Worm (Caenorhabditis elegans) whole organism, late embryonic: ENCODE results near the gene cyn-12.

Experiments
- F13H6.1 ChIP-seq: sonication (generic microtip); optimal IDR thresholded peaks from 2 replicates; lab custom pipeline; 2016; ENCODE audit warnings: missing genetic modification characterization, missing compliant biosample characterization
- ama-1 ChIP-seq: fragments of 150-350 bp; optimal IDR thresholded peaks from 2 replicates; lab custom pipeline; 2014
- ceh-14 ChIP-seq: sonication (generic microtip); optimal IDR thresholded peaks from 2 replicates; lab custom pipeline; 2016; ENCODE audit warnings: missing genotype, missing genetic modification characterization, missing compliant biosample characterization
- ceh-18 ChIP-seq: sonication (generic microtip); optimal IDR thresholded peaks from 2 replicates; lab custom pipeline; 2016; ENCODE audit warnings: missing genetic modification characterization, missing compliant biosample characterization
- ceh-2 ChIP-seq: sonication (generic microtip); optimal IDR thresholded peaks from 2 replicates; lab custom pipeline; 2016; ENCODE audit warnings: missing genotype, missing genetic modification characterization, missing compliant biosample characterization
- ceh-31 ChIP-seq: sonication (generic microtip); optimal IDR thresholded peaks from 2 replicates; lab custom pipeline; 2016; ENCODE audit warnings: missing genetic modification characterization, missing compliant biosample characterization
- fax-1 ChIP-seq: sonication (generic microtip); optimal IDR thresholded peaks from 2 replicates; lab custom pipeline; 2016; ENCODE audit warnings: missing genotype, missing genetic modification characterization, missing compliant biosample characterization
- fkh-10 ChIP-seq: fragments of 150-350 bp; optimal IDR thresholded peaks from 2 replicates; lab custom pipeline; 2014; ENCODE audit warnings: missing biosample characterization, missing genetic modification reagents, missing genetic modification characterization
- fkh-6 ChIP-seq: sonication (generic microtip); optimal IDR thresholded peaks from 2 replicates; lab custom pipeline; 2016; ENCODE audit warnings: missing genetic modification characterization, missing compliant biosample characterization
- hlh-13 ChIP-seq: fragments of 200-800 bp; sonication (Bioruptor generic); optimal IDR thresholded peaks from 2 replicates; lab custom pipeline; 2018; ENCODE audit warnings: mild to moderate bottlenecking, missing genetic modification characterization, missing compliant biosample characterization
- hlh-30 ChIP-seq: sonication (generic microtip); optimal IDR thresholded peaks from 2 replicates; lab custom pipeline; 2017; ENCODE audit warnings: antibody characterized with exemption, missing genetic modification characterization, missing compliant biosample characterization; ENCODE audit not compliant: insufficient read depth
- hlh-6 ChIP-seq: sonication (generic microtip); optimal IDR thresholded peaks from 2 replicates; lab custom pipeline; 2016; ENCODE audit warnings: missing genotype, missing genetic modification characterization, missing compliant biosample characterization
- pat-9 ChIP-seq: fragments of 200-800 bp; sonication (Bioruptor generic); optimal IDR thresholded peaks from 2 replicates; lab custom pipeline; 2018; ENCODE audit warnings: mild to moderate bottlenecking, missing genetic modification characterization, moderate library complexity, missing compliant biosample characterization
- ref-2 ChIP-seq: sonication (generic microtip); optimal IDR thresholded peaks from 2 replicates; lab custom pipeline; 2016; ENCODE audit warnings: missing genetic modification characterization, missing compliant biosample characterization

DNA sequence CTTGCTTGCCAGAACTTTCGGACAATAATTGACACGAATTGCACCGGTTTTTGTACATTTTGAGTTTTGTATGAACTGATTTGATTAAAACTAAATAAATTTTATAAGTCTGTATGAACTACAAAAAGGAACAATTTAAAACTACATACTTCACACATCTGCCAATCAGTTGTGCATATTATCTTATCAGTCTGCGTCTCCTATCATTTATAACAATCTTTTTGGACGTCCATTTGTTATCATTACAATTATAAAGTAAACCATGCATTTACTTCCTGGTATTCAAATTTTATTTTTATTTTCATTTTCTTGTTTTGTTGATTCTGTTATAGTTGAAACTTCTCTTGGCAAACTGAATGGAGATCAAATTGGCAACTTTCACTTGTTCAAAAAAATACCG, 47.3 kb upstream of the cyn-12 start, which contains the start of gene cest-10:
- TF ChIP-seq pat-9, result no peak
- TF ChIP-seq fkh-10 (GFP tag; lab: Kevin White, UChicago), result no peak
- TF ChIP-seq hlh-30, result no peak
- no peak for TF ChIP-seq fkh-6
- no peak for TF ChIP-seq hlh-13
- no peak for TF ChIP-seq ceh-18 (tag; lab: Kevin White, UChicago)
- TF ChIP-seq hlh-6 (tag; lab: Kevin White, UChicago), result no peak
- no peak for TF ChIP-seq fax-1 (tag; lab: Kevin White, UChicago)
- TF ChIP-seq ceh-31 (tag; lab: Kevin White, UChicago), result no peak
- no peak for TF ChIP-seq ceh-14
- TF ChIP-seq ref-2 (tag; lab: Kevin White, UChicago), result no peak
- TF ChIP-seq F13H6.1, result no peak
- no peak for TF ChIP-seq ceh-2 (tag; lab: Kevin White, UChicago)
- no peak for TF ChIP-seq ama-1 (lab: Kevin White, UChicago)
